Worm (Caenorhabditis elegans) whole organism, young adult: ENCODE measurements around the gene srx-137.

Experiments
- nfya-1 ChIP-seq: sonication (generic microtip); optimal IDR thresholded peaks from 2 replicates; lab custom pipeline; 2017; ENCODE audit warnings: antibody characterized with exemption, missing compliant biosample characterization, missing genetic modification characterization, borderline replicate concordance; ENCODE audit not compliant: insufficient read depth
- nfya-2 ChIP-seq: fragments of 200-800 bp; sonication (Bioruptor generic); IDR thresholded peaks from 2 replicates; pipeline ENCODE4 v1.3.6; 2022; ENCODE audit warnings: missing genetic modification reagents, missing genetic modification characterization, missing compliant biosample characterization
- nhr-90 ChIP-seq: sonication (generic microtip); optimal IDR thresholded peaks from 2 replicates; lab custom pipeline; 2016; ENCODE audit warnings: missing genotype, mild to moderate bottlenecking, missing genetic modification characterization, missing compliant biosample characterization
- pha-4 ChIP-seq: fragments of 150-350 bp; sonication (generic microtip); optimal IDR thresholded peaks from 2 replicates; lab custom pipeline; 2014; ENCODE audit warnings: missing biosample characterization, missing genetic modification reagents, missing genetic modification characterization
- xnd-1 ChIP-seq: sonication (generic microtip); optimal IDR thresholded peaks from 2 replicates; lab custom pipeline; 2016; ENCODE audit warnings: missing genotype, missing genetic modification reagents, missing genetic modification characterization, missing compliant biosample characterization

- TF ChIP-seq pha-4 (tag; lab: Kevin White, UChicago) (no peak), nfya-1 (tag; lab: Kevin White, UChicago) (no peak), nhr-90 (tag; lab: Kevin White, UChicago) (no peak), nfya-2 (no peak), xnd-1 (no peak)
Measured at ce11 chrV:13889516-13889915, 26.9 kb downstream of the srx-137 start, which contains the start of gene spp-12.
